Worm (Caenorhabditis elegans): ENCODE measurements around the gene nhr-233.

- TF ChIP-seq ztf-11 (tag; optimal IDR thresholded peaks at IDR 0.05) = no peak
- no peak for TF ChIP-seq mep-1 (tag; optimal IDR thresholded peaks at IDR 0.05)
- TF ChIP-seq drap-1 (GFP tag; optimal IDR thresholded peaks at IDR 0.05) = no peak
Measured at ce11 chrV:16605463-16605862, 34.9 kb upstream of the nhr-233 start.
